Worm (Caenorhabditis elegans): ENCODE results near the gene deg-3.

DNA sequence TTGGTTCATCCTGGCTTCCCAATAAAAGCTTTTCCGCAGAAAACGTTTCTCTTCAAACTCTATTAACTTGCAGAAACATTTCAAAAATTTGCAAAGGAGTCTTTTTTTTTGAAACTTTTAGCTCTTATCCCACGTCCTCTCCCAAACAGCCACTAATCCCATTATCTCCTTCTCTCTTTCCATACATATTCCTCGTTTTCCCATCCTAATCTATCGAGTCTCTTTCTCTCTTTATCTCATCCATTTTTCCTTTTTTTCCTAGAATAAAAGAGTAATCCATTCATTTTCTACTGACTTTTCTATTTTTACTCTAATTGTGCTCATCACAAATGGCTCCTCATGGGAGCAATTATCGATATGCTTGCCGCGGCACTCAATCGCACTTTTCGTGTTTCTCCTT, 13.8 kb upstream of the deg-3 start:
- TF ChIP-seq ceh-19 (GFP tag; optimal IDR thresholded peaks at IDR 0.05), result no peak
- TF ChIP-seq pqm-1 (tag; optimal IDR thresholded peaks at IDR 0.05), result no peak
- no peak for TF ChIP-seq ama-1 (optimal IDR thresholded peaks at IDR 0.05)
- no peak for TF ChIP-seq F13H6.1 (tag; optimal IDR thresholded peaks at IDR 0.05)
- TF ChIP-seq ceh-48 (tag; optimal IDR thresholded peaks at IDR 0.05), result no peak
- TF ChIP-seq ceh-18 (tag; optimal IDR thresholded peaks at IDR 0.05), result no peak
- no peak for TF ChIP-seq nhr-11 (tag; optimal IDR thresholded peaks at IDR 0.05)
- no peak for TF ChIP-seq fkh-10 (GFP tag; optimal IDR thresholded peaks at IDR 0.05)

Data from whole organism, late embryonic.